Worm (Caenorhabditis elegans): ENCODE results near the gene cutl-9.

cutl-9 gene

DNA sequence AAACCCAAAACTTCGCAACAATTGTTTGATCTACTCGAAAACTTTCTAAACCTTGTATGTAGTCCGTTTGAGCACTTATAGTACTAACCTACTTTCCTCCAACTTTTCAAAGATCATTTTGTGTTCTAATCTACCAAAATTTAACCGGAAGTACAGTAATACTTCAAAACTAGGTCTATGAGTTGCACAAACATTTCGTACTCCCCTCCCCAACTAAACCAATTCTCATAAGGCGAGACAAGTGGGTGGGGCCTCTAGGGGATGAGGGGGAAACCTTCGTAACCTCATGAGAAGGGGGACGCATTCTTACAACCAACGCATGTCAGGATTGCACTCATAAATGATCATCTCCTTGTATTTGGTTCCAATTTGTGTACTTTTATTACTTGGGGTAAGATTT is at the start of gene cutl-9:
Gene cutl-9 (plus strand): TSS at position 301 of the 400 bp plus-strand sequence.
- TF ChIP-seq flt-1 (GFP tag; IDR thresholded peaks at IDR 0.05) (no peak), ets-7 (tag; optimal IDR thresholded peaks at IDR 0.05) (no peak), scrt-1 (GFP tag; IDR thresholded peaks at IDR 0.05) (no peak), hmg-4 (GFP tag; optimal IDR thresholded peaks at IDR 0.05) (no peak), aly-1 (tag; optimal IDR thresholded peaks at IDR 0.05) (no peak), ama-1 (optimal IDR thresholded peaks at IDR 0.05) (no peak), B0310.2 (tag; optimal IDR thresholded peaks at IDR 0.05) (no peak), pes-1 (GFP tag; IDR thresholded peaks at IDR 0.05) (no peak)

- TF ChIP-seq B0310.2 (tag; optimal IDR thresholded peaks at IDR 0.05), result no peak
- no peak for TF ChIP-seq scrt-1 (GFP tag; IDR thresholded peaks at IDR 0.05)
- TF ChIP-seq tbx-37 (GFP tag; conservative IDR thresholded peaks at IDR 0.05), result no peak
- no peak for TF ChIP-seq ceh-36 (tag; optimal IDR thresholded peaks at IDR 0.05)
- no peak for TF ChIP-seq ets-7 (tag; optimal IDR thresholded peaks at IDR 0.05)
- TF ChIP-seq hnd-1 (tag; optimal IDR thresholded peaks at IDR 0.05), result no peak
These were observed 47.9 kb upstream of the cutl-9 start for ce11 chrII:10574177-10574576.

- TF ChIP-seq ceh-36 (tag; optimal IDR thresholded peaks at IDR 0.05) (no peak), flt-1 (GFP tag; IDR thresholded peaks at IDR 0.05) (no peak), pes-1 (GFP tag; IDR thresholded peaks at IDR 0.05) (no peak), aly-1 (tag; optimal IDR thresholded peaks at IDR 0.05) (no peak), tbx-11 (GFP tag; IDR thresholded peaks at IDR 0.05) (no peak), scrt-1 (GFP tag; IDR thresholded peaks at IDR 0.05) (no peak), hmbx-1 (tag; optimal IDR thresholded peaks at IDR 0.05) (no peak), hmg-4 (GFP tag; optimal IDR thresholded peaks at IDR 0.05) (no peak), tbx-37 (GFP tag; conservative IDR thresholded peaks at IDR 0.05) (no peak), hnd-1 (tag; optimal IDR thresholded peaks at IDR 0.05) (no peak), ceh-13 (GFP tag; optimal IDR thresholded peaks at IDR 0.05) (no peak), F13C5.2 (tag; optimal IDR thresholded peaks at IDR 0.05) (no peak), ets-7 (tag; optimal IDR thresholded peaks at IDR 0.05) (no peak), B0310.2 (tag; optimal IDR thresholded peaks at IDR 0.05) (no peak), tra-4 (tag; optimal IDR thresholded peaks at IDR 0.05) (no peak), ama-1 (optimal IDR thresholded peaks at IDR 0.05) (no peak), sea-1 (GFP tag; conservative IDR thresholded peaks at IDR 0.05) (no peak)
These were observed 43.1 kb upstream of the cutl-9 start, which contains the start of gene rpb-6 for ce11 chrII:10578843-10579430. Gene rpb-6 (plus strand): TSS chrII:10579380.

DNA sequence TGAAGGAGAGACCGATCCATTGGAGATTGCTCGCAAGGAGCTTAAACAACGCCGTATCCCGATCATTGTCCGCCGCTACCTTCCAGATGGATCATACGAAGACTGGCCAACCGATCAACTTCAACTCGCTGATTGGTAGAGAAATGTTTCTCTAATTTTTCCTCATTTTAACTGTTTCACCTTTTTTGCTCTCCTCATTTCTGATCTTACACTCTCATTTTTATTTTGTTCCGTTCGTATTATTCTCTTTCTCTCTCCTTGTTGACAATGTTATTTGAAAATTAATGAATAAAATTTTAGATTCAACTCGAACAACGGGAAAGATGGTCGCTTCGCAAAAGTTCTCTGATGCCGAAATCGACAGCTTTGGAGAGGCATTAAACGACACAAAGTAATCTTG is 42.4 kb upstream of the cutl-9 start, which contains the start of gene dohh-1:
Gene dohh-1 (plus strand): TSS at position 301 of the 400 bp plus-strand sequence.
- no peak for TF ChIP-seq tbx-11 (GFP tag; IDR thresholded peaks at IDR 0.05)
- TF ChIP-seq tbx-37 (GFP tag; conservative IDR thresholded peaks at IDR 0.05), result no peak
- TF ChIP-seq pes-1 (GFP tag; IDR thresholded peaks at IDR 0.05), result no peak
- TF ChIP-seq sea-1 (GFP tag; conservative IDR thresholded peaks at IDR 0.05), result no peak
- TF ChIP-seq hmg-4 (GFP tag; optimal IDR thresholded peaks at IDR 0.05), result no peak
- TF ChIP-seq scrt-1 (GFP tag; IDR thresholded peaks at IDR 0.05), result no peak
- no peak for TF ChIP-seq ama-1 (optimal IDR thresholded peaks at IDR 0.05)
- no peak for TF ChIP-seq tra-4 (tag; optimal IDR thresholded peaks at IDR 0.05)
- no peak for TF ChIP-seq flt-1 (GFP tag; IDR thresholded peaks at IDR 0.05)
- TF ChIP-seq ceh-13 (GFP tag; optimal IDR thresholded peaks at IDR 0.05), result no peak
- TF ChIP-seq aly-1 (tag; optimal IDR thresholded peaks at IDR 0.05), result no peak
- no peak for TF ChIP-seq hnd-1 (tag; optimal IDR thresholded peaks at IDR 0.05)
- no peak for TF ChIP-seq ceh-36 (tag; optimal IDR thresholded peaks at IDR 0.05)
- TF ChIP-seq B0310.2 (tag; optimal IDR thresholded peaks at IDR 0.05), result no peak
- TF ChIP-seq F13C5.2 (tag; optimal IDR thresholded peaks at IDR 0.05), result no peak
- no peak for TF ChIP-seq ets-7 (tag; optimal IDR thresholded peaks at IDR 0.05)
- TF ChIP-seq hmbx-1 (tag; optimal IDR thresholded peaks at IDR 0.05), result no peak

ce11 chrII:10580833-10581232 is 41.2 kb upstream of the cutl-9 start, which contains the start of gene dap-3:
Gene dap-3 (plus strand): TSS chrII:10581133.
- no peak for TF ChIP-seq ceh-36 (tag; optimal IDR thresholded peaks at IDR 0.05)
- TF ChIP-seq hmg-4 (GFP tag; optimal IDR thresholded peaks at IDR 0.05), result no peak

DNA sequence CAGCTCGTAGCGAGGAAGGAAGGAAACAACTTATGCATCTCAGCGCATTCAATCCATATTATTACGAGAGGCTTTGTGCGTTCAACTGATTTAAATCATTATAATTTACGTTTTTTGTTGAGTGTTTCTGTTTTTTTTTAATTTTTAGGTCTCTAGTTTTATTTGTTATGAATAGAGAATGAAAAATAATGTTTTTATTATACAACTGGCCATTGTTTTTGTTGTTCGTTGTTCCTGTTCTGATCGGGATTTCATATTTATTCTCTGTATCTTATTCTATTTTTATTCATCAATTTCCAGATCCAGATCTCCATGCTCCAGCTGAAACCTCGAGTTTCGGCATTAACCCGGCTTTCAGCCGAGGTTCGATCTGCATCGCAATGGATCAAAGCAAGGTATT is 39.7 kb upstream of the cutl-9 start, which contains the start of gene mrps-22:
Gene mrps-22 (plus strand): TSS at position 301 of the 400 bp plus-strand sequence.
- TF ChIP-seq B0310.2 (tag; optimal IDR thresholded peaks at IDR 0.05) (no peak), scrt-1 (GFP tag; IDR thresholded peaks at IDR 0.05) (no peak), aly-1 (tag; optimal IDR thresholded peaks at IDR 0.05) (no peak), tbx-11 (GFP tag; IDR thresholded peaks at IDR 0.05) (no peak), ceh-13 (GFP tag; optimal IDR thresholded peaks at IDR 0.05) (no peak), tra-4 (tag; optimal IDR thresholded peaks at IDR 0.05) (no peak), hnd-1 (tag; optimal IDR thresholded peaks at IDR 0.05) (no peak), ets-7 (tag; optimal IDR thresholded peaks at IDR 0.05) (no peak), ama-1 (optimal IDR thresholded peaks at IDR 0.05) (no peak), F13C5.2 (tag; optimal IDR thresholded peaks at IDR 0.05) (no peak), hmg-4 (GFP tag; optimal IDR thresholded peaks at IDR 0.05) (no peak), hmbx-1 (tag; optimal IDR thresholded peaks at IDR 0.05) (no peak), sea-1 (GFP tag; conservative IDR thresholded peaks at IDR 0.05) (no peak), tbx-37 (GFP tag; conservative IDR thresholded peaks at IDR 0.05) (no peak), pes-1 (GFP tag; IDR thresholded peaks at IDR 0.05) (no peak), ceh-36 (tag; optimal IDR thresholded peaks at IDR 0.05) (no peak), flt-1 (GFP tag; IDR thresholded peaks at IDR 0.05) (no peak)

DNA sequence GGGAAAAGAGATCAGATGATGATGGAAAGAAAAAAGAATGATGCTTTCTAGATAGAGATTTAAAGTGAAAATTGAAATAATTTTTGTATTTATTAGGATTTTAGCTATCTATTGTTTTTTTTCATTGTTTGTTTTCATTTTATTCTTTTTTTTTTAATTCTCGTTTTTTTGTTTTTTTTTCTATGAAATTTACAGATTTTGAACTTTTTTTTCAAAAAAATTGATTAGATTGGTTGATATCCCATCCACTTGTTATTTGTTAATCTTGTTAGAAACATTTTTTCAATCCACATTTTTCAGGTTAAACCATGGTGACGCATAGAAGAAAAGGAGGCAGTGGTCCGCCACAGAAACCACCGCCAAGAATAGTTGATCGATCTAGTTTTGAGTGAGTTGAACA is 38.0 kb upstream of the cutl-9 start, which contains the start of gene algn-9:
Gene algn-9 (plus strand): TSS at position 301 of the 400 bp plus-strand sequence.
- no peak for TF ChIP-seq aly-1 (tag; optimal IDR thresholded peaks at IDR 0.05)
- TF ChIP-seq pes-1 (GFP tag; IDR thresholded peaks at IDR 0.05), result no peak
- no peak for TF ChIP-seq B0310.2 (tag; optimal IDR thresholded peaks at IDR 0.05)
- TF ChIP-seq ets-7 (tag; optimal IDR thresholded peaks at IDR 0.05), result no peak
- TF ChIP-seq tra-4 (tag; optimal IDR thresholded peaks at IDR 0.05), result no peak
- no peak for TF ChIP-seq ceh-36 (tag; optimal IDR thresholded peaks at IDR 0.05)
- no peak for TF ChIP-seq sea-1 (GFP tag; conservative IDR thresholded peaks at IDR 0.05)
- no peak for TF ChIP-seq scrt-1 (GFP tag; IDR thresholded peaks at IDR 0.05)
- no peak for TF ChIP-seq tbx-11 (GFP tag; IDR thresholded peaks at IDR 0.05)
- no peak for TF ChIP-seq tbx-37 (GFP tag; conservative IDR thresholded peaks at IDR 0.05)
- no peak for TF ChIP-seq ama-1 (optimal IDR thresholded peaks at IDR 0.05)
- TF ChIP-seq hmg-4 (GFP tag; optimal IDR thresholded peaks at IDR 0.05), result no peak
- TF ChIP-seq ceh-13 (GFP tag; optimal IDR thresholded peaks at IDR 0.05), result no peak
- no peak for TF ChIP-seq hmbx-1 (tag; optimal IDR thresholded peaks at IDR 0.05)
- TF ChIP-seq flt-1 (GFP tag; IDR thresholded peaks at IDR 0.05), result no peak
- TF ChIP-seq F13C5.2 (tag; optimal IDR thresholded peaks at IDR 0.05), result no peak
